Worm (Caenorhabditis elegans) whole organism, L4/young adult: Measurements from ENCODE around the gene R07E5.17.

Experiments
- dao-5 ChIP-seq: sonication (generic microtip); optimal IDR thresholded peaks from 2 replicates; lab custom pipeline; 2016; ENCODE audit warnings: missing genotype, missing genetic modification characterization, moderate library complexity, missing compliant biosample characterization
- him-1 ChIP-seq: sonication (generic microtip); optimal IDR thresholded peaks from 2 replicates; lab custom pipeline; 2016; ENCODE audit warnings: missing genotype, missing genetic modification reagents, missing genetic modification characterization, missing compliant biosample characterization

DNA sequence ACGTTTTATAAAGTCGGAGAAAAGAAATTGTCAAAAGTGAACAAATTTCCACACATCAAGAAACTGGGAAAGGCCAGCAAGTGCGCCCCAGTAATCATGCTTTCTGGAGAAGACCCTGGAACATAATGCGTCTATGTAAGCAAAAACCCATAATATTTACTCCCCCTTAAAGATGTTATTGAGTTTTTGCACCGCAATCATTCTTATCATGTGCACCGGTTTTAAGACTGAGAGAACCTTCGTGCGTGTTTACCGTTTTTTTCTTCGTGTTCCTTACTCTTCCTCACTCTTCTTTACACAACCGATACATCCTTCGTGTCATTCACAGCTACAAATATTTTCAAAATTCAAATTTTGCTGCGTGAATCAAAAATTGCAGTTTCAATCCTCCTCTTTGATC is 31.3 kb downstream of the R07E5.17 start:
- no peak for TF ChIP-seq him-1
- TF ChIP-seq dao-5 (tag; lab: Kevin White, UChicago), result no peak
